Worm (Caenorhabditis elegans): ENCODE data around the gene srbc-10.
"Not testable (repeated sequence)": the region's sequence is repeated elsewhere in the genome, so short reads cannot be mapped to it uniquely, and the experiment has no call there.

Gene srbc-10

ce11 chrV:7521304-7521703, 28.5 kb upstream of the srbc-10 start:
- peak; percentile 75 for TF ChIP-seq elt-2 (tag; optimal IDR thresholded peaks at IDR 0.05)
- TF ChIP-seq pag-3 (tag; optimal IDR thresholded peaks at IDR 0.05; ENCODE audit: borderline replicate concordance, insufficient read depth) = no peak

- TF ChIP-seq nhr-84 (tag; optimal IDR thresholded peaks at IDR 0.05) = no peak
- peak; percentile 26 for TF ChIP-seq nhr-71 (tag; optimal IDR thresholded peaks at IDR 0.05)
- peak; percentile 1 for TF ChIP-seq fkh-8 (tag; optimal IDR thresholded peaks at IDR 0.05)
- no peak for TF ChIP-seq nhr-90 (tag; optimal IDR thresholded peaks at IDR 0.05; ENCODE audit: poor library complexity)
- TF ChIP-seq nhr-47 (tag; optimal IDR thresholded peaks at IDR 0.05) = no peak
- TF ChIP-seq ceh-90 (tag; optimal IDR thresholded peaks at IDR 0.05) = no peak
- TF ChIP-seq C34B4.2 (tag; optimal IDR thresholded peaks at IDR 0.05) = no peak
Measured at ce11 chrV:7520077-7520476, 27.3 kb upstream of the srbc-10 start, which contains the start of gene srb-19. Gene srb-19 (minus strand): TSS chrV:7520177.

ce11 chrV:7514939-7515338, 22.1 kb upstream of the srbc-10 start, which contains the start of gene srb-18:
Gene srb-18 (plus strand): TSS chrV:7515239.
- TF ChIP-seq zag-1 (tag; optimal IDR thresholded peaks at IDR 0.05) (no peak), lin-39 (tag; optimal IDR thresholded peaks at IDR 0.05) (no peak)

- TF ChIP-seq egl-27 (tag; optimal IDR thresholded peaks at IDR 0.05); zag-1 (tag; optimal IDR thresholded peaks at IDR 0.05); lin-13 (GFP tag; optimal IDR thresholded peaks at IDR 0.05): not testable (repeated sequence)
Measured at ce11 chrV:7511465-7511864, 18.6 kb upstream of the srbc-10 start, which contains the start of gene nhr-171. Gene nhr-171 (plus strand): TSS chrV:7511765.

- no peak for TF ChIP-seq fkh-8 (tag; optimal IDR thresholded peaks at IDR 0.05)
- TF ChIP-seq ztf-4 (tag; optimal IDR thresholded peaks at IDR 0.05) = no peak
- TF ChIP-seq fkh-10 (GFP tag; optimal IDR thresholded peaks at IDR 0.05) = no peak
- TF ChIP-seq ceh-82 (tag; optimal IDR thresholded peaks at IDR 0.05) = no peak
- TF ChIP-seq unc-98 (GFP tag; IDR thresholded peaks at IDR 0.05) = no peak
- no peak for TF ChIP-seq elt-2 (tag; optimal IDR thresholded peaks at IDR 0.05)
- no peak for TF ChIP-seq mab-9 (GFP tag; IDR thresholded peaks at IDR 0.05)
- TF ChIP-seq mep-1 (tag; optimal IDR thresholded peaks at IDR 0.05) = no peak
- TF ChIP-seq jun-1 (tag; optimal IDR thresholded peaks at IDR 0.05) = no peak
- TF ChIP-seq irx-1 (tag; optimal IDR thresholded peaks at IDR 0.05) = no peak
- no peak for TF ChIP-seq lin-39 (tag; optimal IDR thresholded peaks at IDR 0.05)
- no peak for TF ChIP-seq ceh-88 (GFP tag; IDR thresholded peaks at IDR 0.05)
- TF ChIP-seq hlh-4 (tag; optimal IDR thresholded peaks at IDR 0.05) = no peak
- no peak for TF ChIP-seq C34B4.2 (tag; optimal IDR thresholded peaks at IDR 0.05)
- TF ChIP-seq efl-3 (GFP tag; optimal IDR thresholded peaks at IDR 0.05) = no peak
Measured at ce11 chrV:7508566-7509044, 15.8 kb upstream of the srbc-10 start, which contains the start of the genes str-31 and nhr-172. Gene str-31 (minus strand): TSS chrV:7508666. Gene nhr-172 (plus strand): TSS chrV:7508994.

ce11 chrV:7506207-7506606, 13.4 kb upstream of the srbc-10 start:
- TF ChIP-seq snpc-4 (tag; optimal IDR thresholded peaks at IDR 0.05) (no peak), nhr-90 (tag; optimal IDR thresholded peaks at IDR 0.05; ENCODE audit: poor library complexity) (peak; percentile 30), efl-1 (optimal IDR thresholded peaks at IDR 0.05) (peak in 1 of 2 experiments; percentile 13), efl-1 (GFP tag; optimal IDR thresholded peaks at IDR 0.05 in 1 of 2) (peak in 1 of 2 experiments; percentile 50), mab-9 (GFP tag; IDR thresholded peaks at IDR 0.05) (no peak), unc-30 (tag; optimal IDR thresholded peaks at IDR 0.05) (no peak), blmp-1 (tag; optimal IDR thresholded peaks at IDR 0.05) (no peak), pqm-1 (tag; optimal IDR thresholded peaks at IDR 0.05) (no peak), nhr-19 (GFP tag; conservative IDR thresholded peaks at IDR 0.05) (peak; percentile 47; the same call in 1 of the 2 replicates), rnt-1 (tag; optimal IDR thresholded peaks at IDR 0.05) (peak; percentile 35), nhr-76 (tag; optimal IDR thresholded peaks at IDR 0.05) (no peak), fos-1 (tag; optimal IDR thresholded peaks at IDR 0.05) (no peak), swsn-7 (tag; optimal IDR thresholded peaks at IDR 0.05) (no peak), sptf-1 (tag; optimal IDR thresholded peaks at IDR 0.05) (no peak), nhr-77 (tag; optimal IDR thresholded peaks at IDR 0.05) (no peak), dpl-1 (GFP tag; optimal IDR thresholded peaks at IDR 0.05) (peak in 1 of 3 experiments; percentile 2), hlh-17 (GFP tag; optimal IDR thresholded peaks at IDR 0.05; ENCODE audit: borderline replicate concordance) (no peak), C16A3.4 (tag; optimal IDR thresholded peaks at IDR 0.05) (no peak), aha-1 (tag; optimal IDR thresholded peaks at IDR 0.05) (no peak), snu-23 (GFP tag; optimal IDR thresholded peaks at IDR 0.05) (peak; percentile 47), nhr-84 (tag; optimal IDR thresholded peaks at IDR 0.05) (no peak), nhr-20 (tag; optimal IDR thresholded peaks at IDR 0.05) (peak; percentile 10)

All from whole organism, L1 larva.